Worm (Caenorhabditis elegans): ENCODE data around the gene Y75B8A.31.
A peak's percentile ranks its signal among the peaks of the same experiment; 100 is the strongest.

Gene Y75B8A.31

DNA sequence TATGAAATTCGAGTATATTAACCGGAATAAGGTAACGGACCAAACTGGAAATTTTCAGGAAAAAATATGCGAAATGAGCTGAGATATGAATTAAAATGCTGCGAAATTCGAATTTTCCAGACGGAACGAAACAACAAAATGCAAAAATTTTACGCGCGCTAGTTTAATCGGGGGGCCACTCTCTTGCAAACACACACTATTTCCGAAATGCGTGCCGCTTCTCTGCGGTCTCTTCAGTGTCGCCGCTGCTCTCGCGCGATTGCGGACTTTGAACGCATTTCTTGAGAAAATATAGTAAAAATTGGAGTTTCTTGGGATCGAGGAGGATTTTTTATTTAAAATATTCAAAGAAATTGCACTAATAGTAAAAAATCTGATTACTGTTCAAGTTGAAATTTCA, 18.0 kb downstream of the Y75B8A.31 start (continued):
- TF ChIP-seq F16B12.6 (tag; optimal IDR thresholded peaks at IDR 0.05): peak; percentile 70

DNA sequence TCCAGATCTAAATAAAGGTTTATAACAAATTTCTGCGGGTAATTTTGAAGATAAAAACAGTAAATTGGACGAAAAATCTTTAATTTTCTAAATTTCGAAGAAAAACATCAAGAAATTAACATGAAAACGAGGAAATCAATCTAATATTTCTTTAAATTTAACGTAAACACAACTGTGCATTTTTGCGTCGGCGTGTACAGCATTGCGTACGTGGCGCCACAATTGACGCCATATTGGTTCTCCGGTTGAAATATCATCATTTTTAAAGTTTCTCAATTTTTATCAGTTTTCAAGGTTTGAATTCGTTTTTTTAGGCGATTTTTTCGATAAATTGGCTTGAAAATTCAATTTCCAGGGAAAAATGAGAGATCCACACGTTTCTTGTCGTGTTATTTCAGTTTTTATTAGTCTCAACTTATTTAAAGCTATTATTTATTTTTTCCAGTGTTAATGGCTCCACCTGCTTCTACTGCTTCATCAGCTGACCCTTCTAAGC, 18.6 kb downstream of the Y75B8A.31 start, which contains the start of gene rpt-6:
Gene rpt-6, plus strand, starts transcription at position 446 of the 496 bp plus-strand sequence.
- peak; percentile 98 for TF ChIP-seq F16B12.6 (tag; optimal IDR thresholded peaks at IDR 0.05)
- no peak for TF ChIP-seq zip-4 (GFP tag; optimal IDR thresholded peaks at IDR 0.05)
- TF ChIP-seq C16A3.4 (tag; optimal IDR thresholded peaks at IDR 0.05): peak; percentile 43
- TF ChIP-seq xbp-1 (tag; optimal IDR thresholded peaks at IDR 0.05): peak; percentile 60
- TF ChIP-seq unc-86 (tag; optimal IDR thresholded peaks at IDR 0.05): no peak
- peak; percentile 49 for TF ChIP-seq nhr-19 (GFP tag; conservative IDR thresholded peaks at IDR 0.05)
- no peak for TF ChIP-seq elt-2 (tag; optimal IDR thresholded peaks at IDR 0.05)
- no peak for TF ChIP-seq C04F5.9 (tag; optimal IDR thresholded peaks at IDR 0.05)
- TF ChIP-seq egl-27 (tag; optimal IDR thresholded peaks at IDR 0.05): no peak
- TF ChIP-seq mab-9 (GFP tag; IDR thresholded peaks at IDR 0.05): peak; percentile 38; the same call in 1 of the 2 replicates
- no peak for TF ChIP-seq nhr-84 (tag; optimal IDR thresholded peaks at IDR 0.05)
- no peak for TF ChIP-seq ceh-8 (GFP tag; optimal IDR thresholded peaks at IDR 0.05)
- TF ChIP-seq lin-39 (tag; optimal IDR thresholded peaks at IDR 0.05): no peak
- peak; percentile 60 for TF ChIP-seq nhr-47 (tag; optimal IDR thresholded peaks at IDR 0.05)
- TF ChIP-seq aha-1 (tag; optimal IDR thresholded peaks at IDR 0.05): peak; percentile 29
- no peak for TF ChIP-seq zag-1 (tag; optimal IDR thresholded peaks at IDR 0.05)
- no peak for TF ChIP-seq fkh-10 (GFP tag; optimal IDR thresholded peaks at IDR 0.05)
- TF ChIP-seq ztf-11 (tag; optimal IDR thresholded peaks at IDR 0.05): peak in 1 of 2 experiments; percentile 23
- no peak for TF ChIP-seq lir-3 (tag; optimal IDR thresholded peaks at IDR 0.05; ENCODE audit: poor library complexity)
- peak; percentile 33 for TF ChIP-seq snpc-4 (tag; optimal IDR thresholded peaks at IDR 0.05)
- peak; percentile 54 for TF ChIP-seq ceh-90 (tag; optimal IDR thresholded peaks at IDR 0.05)
- no peak for TF ChIP-seq unc-62 (GFP tag; optimal IDR thresholded peaks at IDR 0.05)
- no peak for TF ChIP-seq aly-2 (tag; optimal IDR thresholded peaks at IDR 0.05)
- no peak for TF ChIP-seq ama-1 (optimal IDR thresholded peaks at IDR 0.05)
- peak; percentile 68 to 80 for TF ChIP-seq efl-1 (optimal IDR thresholded peaks at IDR 0.05)
- peak; percentile 78 to 97 for TF ChIP-seq efl-1 (GFP tag; optimal IDR thresholded peaks at IDR 0.05 in 1 of 2)
- TF ChIP-seq ceh-88 (GFP tag; IDR thresholded peaks at IDR 0.05): no peak
- TF ChIP-seq ces-1 (GFP tag; optimal IDR thresholded peaks at IDR 0.05): no peak
- TF ChIP-seq ztf-4 (tag; optimal IDR thresholded peaks at IDR 0.05): no peak
- TF ChIP-seq ceh-82 (tag; optimal IDR thresholded peaks at IDR 0.05): peak; percentile 47 to 74 (median 67)
- peak; percentile 48 for TF ChIP-seq dsc-1 (tag; optimal IDR thresholded peaks at IDR 0.05)
- TF ChIP-seq blmp-1 (tag; optimal IDR thresholded peaks at IDR 0.05): no peak
- TF ChIP-seq lin-15B (tag; optimal IDR thresholded peaks at IDR 0.05): peak; percentile 18
- no peak for TF ChIP-seq ets-5 (GFP tag; IDR thresholded peaks at IDR 0.05)
- TF ChIP-seq vab-15 (tag; optimal IDR thresholded peaks at IDR 0.05): no peak
- TF ChIP-seq rnt-1 (tag; optimal IDR thresholded peaks at IDR 0.05): peak; percentile 71
- no peak for TF ChIP-seq hlh-4 (tag; optimal IDR thresholded peaks at IDR 0.05)
- peak; percentile 60 for TF ChIP-seq tbx-2 (tag; optimal IDR thresholded peaks at IDR 0.05)
- peak; percentile 46 for TF ChIP-seq jun-1 (tag; optimal IDR thresholded peaks at IDR 0.05)
- TF ChIP-seq unc-30 (tag; optimal IDR thresholded peaks at IDR 0.05): no peak
- TF ChIP-seq fkh-4 (tag; optimal IDR thresholded peaks at IDR 0.05; ENCODE audit: borderline replicate concordance): no peak
- no peak for TF ChIP-seq pax-3 (tag; optimal IDR thresholded peaks at IDR 0.05)
- TF ChIP-seq fos-1 (tag; optimal IDR thresholded peaks at IDR 0.05): no peak
- TF ChIP-seq snu-23 (GFP tag; optimal IDR thresholded peaks at IDR 0.05): peak; percentile 78
- TF ChIP-seq C34B4.2 (tag; optimal IDR thresholded peaks at IDR 0.05): no peak
- TF ChIP-seq fkh-8 (tag; optimal IDR thresholded peaks at IDR 0.05): no peak
- no peak for TF ChIP-seq irx-1 (tag; optimal IDR thresholded peaks at IDR 0.05)
- no peak for TF ChIP-seq nhr-11 (tag; optimal IDR thresholded peaks at IDR 0.05)
- no peak for TF ChIP-seq sup-37 (GFP tag; optimal IDR thresholded peaks at IDR 0.05)
- no peak for TF ChIP-seq tlp-1 (tag; optimal IDR thresholded peaks at IDR 0.05)
- peak; percentile 89 for TF ChIP-seq unc-130 (tag; optimal IDR thresholded peaks at IDR 0.05)
- peak; percentile 55 to 77 (median 72) for TF ChIP-seq dpl-1 (GFP tag; optimal IDR thresholded peaks at IDR 0.05)
